Worm (Caenorhabditis elegans) whole organism, early embryonic: ENCODE results near the gene Y43F8B.11.

Experiments
- B0310.2 ChIP-seq: sonication (generic microtip); optimal IDR thresholded peaks from 2 replicates; lab custom pipeline; 2016; ENCODE audit warnings: mild to moderate bottlenecking, missing genetic modification characterization, missing compliant biosample characterization
- F13C5.2 ChIP-seq: sonication (generic microtip); optimal IDR thresholded peaks from 2 replicates; lab custom pipeline; 2017; ENCODE audit warnings: mild to moderate bottlenecking, missing genetic modification characterization, inconsistent platforms, missing compliant biosample characterization
- ama-1 ChIP-seq: fragments of 150-350 bp; optimal IDR thresholded peaks from 2 replicates; lab custom pipeline; 2014
- ets-7 ChIP-seq: sonication (generic microtip); optimal IDR thresholded peaks from 2 replicates; lab custom pipeline; 2016; ENCODE audit warnings: missing genotype, missing genetic modification characterization, missing compliant biosample characterization
- flt-1 ChIP-seq: fragments of 200-800 bp; sonication (Bioruptor generic); IDR thresholded peaks from 2 replicates; pipeline ENCODE4 v1.3.6; 2022; ENCODE audit warnings: missing genetic modification characterization, missing compliant biosample characterization
- hmg-4 ChIP-seq: fragments of 200-800 bp; sonication (Bioruptor generic); optimal IDR thresholded peaks from 2 replicates; lab custom pipeline; 2018; ENCODE audit warnings: mild to moderate bottlenecking, missing genetic modification characterization, missing compliant biosample characterization

DNA sequence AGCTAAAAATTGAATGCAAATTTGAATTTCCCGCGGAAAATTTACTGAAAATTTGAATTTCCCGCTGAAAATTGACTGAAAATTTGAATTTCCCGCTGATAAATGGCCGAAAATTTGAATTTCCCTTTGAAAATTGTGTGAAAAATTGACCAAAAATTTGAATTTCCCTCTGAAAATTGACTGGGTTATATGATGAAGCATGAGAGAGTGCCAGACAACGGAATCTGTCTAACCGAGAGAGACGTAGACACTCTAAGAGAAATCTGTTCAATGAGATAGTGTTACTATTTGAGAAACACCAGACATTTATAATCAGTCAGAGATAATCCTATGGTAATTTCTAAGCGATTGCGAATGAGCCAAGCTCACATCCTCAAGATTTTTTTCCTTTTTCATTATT, 6.8 kb downstream of the Y43F8B.11 start:
- no peak for TF ChIP-seq B0310.2 (tag; lab: Kevin White, UChicago)
- no peak for TF ChIP-seq hmg-4 (GFP tag; lab: Kevin White, UChicago)
- TF ChIP-seq ama-1 (lab: Kevin White, UChicago), result no peak
- no peak for TF ChIP-seq flt-1 (GFP tag; lab: Robert Waterston, UW)
- TF ChIP-seq ets-7, result no peak
- no peak for TF ChIP-seq F13C5.2 (tag; lab: Kevin White, UChicago)
